Fruit fly (Drosophila melanogaster) whole organism, pupa: Measurements from ENCODE around the gene Ag5r.

Source experiments
- CG14655 ChIP-seq: fragments of 200-800 bp; sonication (Bioruptor generic); optimal IDR thresholded peaks from 3 replicates; lab custom pipeline; 2017; ENCODE audit warnings: mild to moderate bottlenecking, missing biosample characterization, missing genetic modification reagents, missing genetic modification characterization
- CG32121 ChIP-seq: fragments of 200-800 bp; sonication (Bioruptor generic); IDR thresholded peaks from 2 replicates; pipeline ENCODE4 v1.3.6; 2022; ENCODE audit warnings: missing biosample characterization, missing genetic modification characterization
- CG34367 ChIP-seq: fragments of 200-800 bp; sonication (Bioruptor generic); optimal IDR thresholded peaks from 2 replicates; lab custom pipeline; 2018; ENCODE audit warnings: missing biosample characterization, mild to moderate bottlenecking, missing genetic modification characterization
- CG4496 ChIP-seq: fragments of 200-800 bp; sonication (Bioruptor generic); IDR thresholded peaks from 3 replicates; pipeline ENCODE4 v1.3.6; 2022; ENCODE audit warnings: missing biosample characterization, missing genetic modification characterization
- CG8301 ChIP-seq: fragments of 200-800 bp; sonication (Bioruptor generic); optimal IDR thresholded peaks from 2 replicates; lab custom pipeline; 2018; ENCODE audit warnings: missing biosample characterization, mild to moderate bottlenecking, missing genetic modification characterization
- CG9948 ChIP-seq: fragments of 200-800 bp; sonication (Bioruptor generic); optimal IDR thresholded peaks from 2 replicates; lab custom pipeline; 2018; ENCODE audit warnings: missing biosample characterization, mild to moderate bottlenecking, missing genetic modification characterization, moderate library complexity
- EcR ChIP-seq: fragments of 200-800 bp; sonication (Bioruptor generic); optimal IDR thresholded peaks from 3 replicates; lab custom pipeline; 2019; ENCODE audit warnings: missing biosample characterization, missing genetic modification characterization, mild to moderate bottlenecking, moderate library complexity, missing genetic modification reagents
- Pif1A ChIP-seq: fragments of 200-800 bp; sonication (Bioruptor generic); optimal IDR thresholded peaks from 3 replicates; lab custom pipeline; 2016; ENCODE audit warnings: missing biosample characterization, missing genetic modification characterization
- Pif1B ChIP-seq: fragments of 200-800 bp; sonication (Bioruptor generic); optimal IDR thresholded peaks from 3 replicates; lab custom pipeline; 2016; ENCODE audit warnings: missing biosample characterization, missing genetic modification characterization
- Snoo ChIP-seq: fragments of 200-800 bp; sonication (Bioruptor generic); optimal IDR thresholded peaks from 3 replicates; lab custom pipeline; 2017; ENCODE audit warnings: missing biosample characterization, mild to moderate bottlenecking, missing genetic modification characterization, inconsistent platforms
- fd96Ca ChIP-seq: fragments of 200-800 bp; sonication (Bioruptor generic); IDR thresholded peaks from 3 replicates; pipeline ENCODE4 v1.3.6; 2022; ENCODE audit warnings: missing biosample characterization, missing genetic modification characterization
- rn ChIP-seq: fragments of 200-800 bp; sonication (Bioruptor generic); IDR thresholded peaks from 2 replicates; pipeline ENCODE4 v1.3.6; 2022; ENCODE audit warnings: missing biosample characterization, missing genetic modification characterization

DNA sequence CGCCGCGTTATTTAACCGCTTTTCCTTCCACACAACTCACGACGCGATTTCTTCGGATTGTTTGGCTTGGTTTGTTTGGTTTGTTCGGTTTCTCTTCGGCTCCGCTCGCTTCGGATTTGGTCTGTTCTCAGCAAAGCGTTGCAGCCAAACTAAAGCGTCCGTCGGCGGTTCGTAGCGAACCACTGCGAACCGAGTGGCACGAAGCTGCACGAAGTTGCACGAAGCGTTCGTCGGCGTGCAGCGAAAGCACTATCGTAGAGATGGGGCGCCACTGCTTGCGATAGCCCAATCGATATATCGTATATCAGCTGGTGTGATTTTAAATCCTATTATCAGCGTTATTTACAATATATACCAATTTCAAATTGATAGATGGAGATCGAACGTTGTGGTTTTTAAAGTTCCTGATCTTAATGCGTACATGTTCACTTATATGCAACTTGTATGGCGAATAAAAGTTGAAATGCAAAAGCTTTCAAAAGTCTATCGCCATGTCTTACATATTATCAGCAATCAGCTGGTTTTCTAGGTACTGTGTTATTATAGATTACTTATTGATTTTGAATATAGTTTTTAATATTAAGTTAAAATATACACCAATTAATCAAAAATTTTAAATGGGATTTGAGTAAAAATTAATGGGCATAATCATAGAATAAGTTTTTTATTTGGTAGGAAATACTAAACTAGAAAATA is 39.7 kb upstream of the Ag5r start, which contains the start of gene rut:
- no peak for TF ChIP-seq CG8301
- TF ChIP-seq CG34367 (tag; lab: Kevin White, UChicago) = no peak
- TF ChIP-seq EcR (GFP tag; lab: Kevin White, UChicago) = no peak
- TF ChIP-seq Pif1B = peak; percentile 8
- TF ChIP-seq CG4496 (GFP tag; lab: Robert Waterston, UW) = peak; percentile 57; the same call in 2 of the 3 replicates
- no peak for TF ChIP-seq CG9948 (tag; lab: Kevin White, UChicago)
- TF ChIP-seq fd96Ca (GFP tag; lab: Robert Waterston, UW) = no peak
- TF ChIP-seq rn (GFP tag; lab: Robert Waterston, UW) = no peak
- no peak for TF ChIP-seq Pif1A (GFP tag; lab: Kevin White, UChicago)
- TF ChIP-seq CG32121 (GFP tag; lab: Robert Waterston, UW) = 0 out of 2 replicates have a peak, but pooled peaks have one; percentile 14
- TF ChIP-seq CG14655 (GFP tag; lab: Kevin White, UChicago) = no peak
- no peak for TF ChIP-seq Snoo
